Worm (Caenorhabditis elegans) whole organism, early embryonic: ENCODE measurements around the gene pxn-2.

Experiments used
- ama-1 ChIP-seq: fragments of 150-350 bp; optimal IDR thresholded peaks from 2 replicates; lab custom pipeline; 2014
- ceh-13 ChIP-seq: fragments of 200-800 bp; sonication (Bioruptor generic); optimal IDR thresholded peaks from 2 replicates; lab custom pipeline; 2018; ENCODE audit warnings: mild to moderate bottlenecking, missing genetic modification characterization, missing compliant biosample characterization
- flt-1 ChIP-seq: fragments of 200-800 bp; sonication (Bioruptor generic); IDR thresholded peaks from 2 replicates; pipeline ENCODE4 v1.3.6; 2022; ENCODE audit warnings: missing genetic modification characterization, missing compliant biosample characterization
- hmg-4 ChIP-seq: fragments of 200-800 bp; sonication (Bioruptor generic); optimal IDR thresholded peaks from 2 replicates; lab custom pipeline; 2018; ENCODE audit warnings: mild to moderate bottlenecking, missing genetic modification characterization, missing compliant biosample characterization
- hnd-1 ChIP-seq: sonication (generic microtip); optimal IDR thresholded peaks from 2 replicates; lab custom pipeline; 2016; ENCODE audit warnings: missing genetic modification characterization, missing compliant biosample characterization
- scrt-1 ChIP-seq: fragments of 200-800 bp; sonication (Bioruptor generic); IDR thresholded peaks from 2 replicates; pipeline ENCODE4 v1.3.6; 2022; ENCODE audit warnings: missing genetic modification characterization, missing compliant biosample characterization

DNA sequence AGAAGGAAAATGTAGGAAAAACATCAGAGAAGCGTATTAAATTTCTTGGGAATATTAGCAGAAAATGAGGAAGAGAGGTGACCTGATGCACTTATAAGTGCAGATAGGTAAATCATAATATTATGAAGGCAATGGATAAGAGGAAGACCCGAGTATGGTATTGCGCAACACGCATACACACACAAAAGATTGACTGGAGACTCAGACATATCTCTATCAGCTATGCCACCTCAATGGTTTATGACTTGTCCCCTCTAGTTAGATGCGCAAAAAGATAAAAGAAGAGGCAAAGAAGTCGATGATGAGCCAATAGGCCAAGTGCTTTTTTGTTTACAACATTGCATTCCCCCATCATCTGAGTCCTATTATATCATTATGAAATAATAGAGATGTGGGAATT lies 47.0 kb downstream of the pxn-2 start:
- TF ChIP-seq scrt-1 (GFP tag; lab: Robert Waterston, UW) (no peak), ama-1 (lab: Kevin White, UChicago) (no peak), hnd-1 (tag; lab: Kevin White, UChicago) (no peak), flt-1 (no peak), ceh-13 (GFP tag; lab: Kevin White, UChicago) (no peak), hmg-4 (peak; percentile 18)
